Fruit fly (Drosophila melanogaster) whole organism, wandering third instar larva: ENCODE measurements around the gene Alg10.

Experiments
- Dif ChIP-seq: fragments of 200-275, 200-300 bp; sonication (Bioruptor generic); optimal IDR thresholded peaks from 2 replicates; lab custom pipeline; 2018; ENCODE audit warnings: missing biosample characterization, missing genetic modification characterization; ENCODE audit not compliant: partially characterized antibody
- Hr78 ChIP-seq: fragments of >200 bp; optimal IDR thresholded peaks from 2 replicates; lab custom pipeline; 2017; ENCODE audit warnings: missing biosample characterization, missing genetic modification characterization
- br ChIP-seq: fragments of 200-800 bp; sonication (Bioruptor generic); optimal IDR thresholded peaks from 2 replicates; lab custom pipeline; 2016; ENCODE audit warnings: missing biosample characterization, missing genetic modification characterization
- dl ChIP-seq, 2 experiments: fragments of 175-275, 200-275 bp in 1 of 2; fragments of 200-275 bp in 1 of 2; sonication (Bioruptor generic); optimal IDR thresholded peaks; lab custom pipeline; 2018; ENCODE audit warnings: mild to moderate bottlenecking in 2 of 2, missing biosample characterization in 2 of 2, missing genetic modification characterization in 2 of 2, moderate library complexity in 2 of 2; ENCODE audit not compliant: partially characterized antibody in 2 of 2, insufficient read depth in 1 of 2
- h ChIP-seq: fragments of 200-800 bp; sonication (Bioruptor generic); optimal IDR thresholded peaks from 3 replicates; lab custom pipeline; 2016; ENCODE audit warnings: missing biosample characterization, mild to moderate bottlenecking, missing genetic modification characterization
- pan ChIP-seq: fragments of >200 bp; optimal IDR thresholded peaks from 2 replicates; lab custom pipeline; 2017

- TF ChIP-seq pan (no peak), h (no peak), Hr78 (GFP tag; lab: Kevin White, UChicago) (no peak), br (GFP tag; lab: Kevin White, UChicago) (no peak), dl (GFP tag; optimal IDR thresholded peaks at IDR 0.05; lab: Kevin White, UChicago; ENCODE audit: insufficient read depth in 1 of 2, partially characterized antibody in 2 of 2) (no peak), Dif (no peak)
Observed at dm6 chr3L:11124841-11125240, 39.9 kb upstream of the Alg10 start.
